Worm (Caenorhabditis elegans) whole organism, L1 larva: ENCODE results near the gene let-413.
A peak's percentile ranks its signal among the peaks of the same experiment; 100 is the strongest.

ENCODE experiments used
- Y116A8C.19 ChIP-seq: sonication (generic microtip); optimal IDR thresholded peaks from 2 replicates; lab custom pipeline; 2016; ENCODE audit warnings: missing compliant biosample characterization, missing genetic modification characterization, borderline replicate concordance
- aly-2 ChIP-seq: fragments of 150-350 bp; optimal IDR thresholded peaks from 2 replicates; lab custom pipeline; 2014; ENCODE audit warnings: missing biosample characterization, missing genetic modification characterization
- ama-1 ChIP-seq: fragments of 150-350 bp; optimal IDR thresholded peaks from 2 replicates; lab custom pipeline; 2014
- blmp-1 ChIP-seq: fragments of 150-350 bp; optimal IDR thresholded peaks from 2 replicates; lab custom pipeline; 2014; ENCODE audit warnings: missing biosample characterization, missing genetic modification characterization
- ceh-63 ChIP-seq: fragments of 200-800 bp; sonication (Bioruptor generic); optimal IDR thresholded peaks from 2 replicates; lab custom pipeline; 2018; ENCODE audit warnings: mild to moderate bottlenecking, missing genetic modification characterization, missing compliant biosample characterization
- ceh-82 ChIP-seq, 3 experiments: fragments of 150-350 bp in 1 of 3; sonication (generic microtip) in 2 of 3; optimal IDR thresholded peaks; 2 replicates each; lab custom pipeline; 2014 to 2017; ENCODE audit warnings: missing biosample characterization in 3 of 3, missing genetic modification characterization in 3 of 3
- ceh-88 ChIP-seq: fragments of 200-800 bp; sonication (Bioruptor generic); IDR thresholded peaks from 2 replicates; pipeline ENCODE4 v1.3.6; 2022; ENCODE audit warnings: missing genetic modification characterization, missing compliant biosample characterization
- efl-3 ChIP-seq: fragments of 200-800 bp; sonication (Bioruptor generic); optimal IDR thresholded peaks from 2 replicates; lab custom pipeline; 2018; ENCODE audit warnings: mild to moderate bottlenecking, missing genetic modification characterization, missing compliant biosample characterization
- elt-2 ChIP-seq: sonication (generic microtip); optimal IDR thresholded peaks from 2 replicates; lab custom pipeline; 2016; ENCODE audit warnings: missing genetic modification characterization, mild to moderate bottlenecking, inconsistent platforms, missing compliant biosample characterization, missing genetic modification reagents
- elt-3 ChIP-seq, 6 experiments: fragments of 150-350 bp in 1 of 6; sonication (generic microtip); optimal IDR thresholded peaks; 2 replicates each; lab custom pipeline; 2017 to 2018; ENCODE audit warnings: missing biosample characterization in 6 of 6, missing genetic modification characterization in 6 of 6, inconsistent platforms in 1 of 6
- fkh-10 ChIP-seq: sonication (generic microtip); optimal IDR thresholded peaks from 2 replicates; lab custom pipeline; 2017; ENCODE audit warnings: missing biosample characterization, missing genetic modification reagents, missing genetic modification characterization
- fkh-4 ChIP-seq: sonication (generic microtip); optimal IDR thresholded peaks from 2 replicates; lab custom pipeline; 2016; ENCODE audit warnings: missing compliant biosample characterization, missing genetic modification characterization, borderline replicate concordance
- fos-1 ChIP-seq: fragments of 150-350 bp; optimal IDR thresholded peaks from 2 replicates; lab custom pipeline; 2014; ENCODE audit warnings: missing biosample characterization, missing genetic modification characterization
- hpl-2 ChIP-seq: fragments of 150-350 bp; optimal IDR thresholded peaks from 2 replicates; lab custom pipeline; 2014; ENCODE audit warnings: missing biosample characterization, missing genetic modification reagents, missing genetic modification characterization
- irx-1 ChIP-seq: sonication (generic microtip); optimal IDR thresholded peaks from 2 replicates; lab custom pipeline; 2016; ENCODE audit warnings: missing genetic modification characterization, missing compliant biosample characterization
- jun-1 ChIP-seq: fragments of 150-350 bp; optimal IDR thresholded peaks from 2 replicates; lab custom pipeline; 2014; ENCODE audit warnings: missing biosample characterization, missing genetic modification reagents, missing genetic modification characterization
- lin-14 ChIP-seq: fragments of 200-800 bp; sonication (Bioruptor generic); optimal IDR thresholded peaks from 2 replicates; lab custom pipeline; 2018; ENCODE audit warnings: mild to moderate bottlenecking, missing genetic modification characterization, moderate library complexity, missing compliant biosample characterization
- lin-35 ChIP-seq, 2 experiments: fragments of 150-350 bp; optimal IDR thresholded peaks; 2 replicates each; lab custom pipeline; 2014; ENCODE audit warnings: missing biosample characterization in 2 of 2, missing genetic modification characterization in 2 of 2, missing genetic modification reagents in 2 of 2
- mef-2 ChIP-seq: fragments of 150-350 bp; optimal IDR thresholded peaks from 2 replicates; lab custom pipeline; 2014; ENCODE audit warnings: missing biosample characterization, missing genetic modification characterization
- mep-1 ChIP-seq: fragments of 150-350 bp; optimal IDR thresholded peaks from 2 replicates; lab custom pipeline; 2014; ENCODE audit warnings: missing biosample characterization, missing genetic modification characterization
- nhr-11 ChIP-seq: fragments of 150-350 bp; optimal IDR thresholded peaks from 2 replicates; lab custom pipeline; 2014; ENCODE audit warnings: missing biosample characterization, missing genetic modification characterization
- nhr-20 ChIP-seq: sonication (generic microtip); optimal IDR thresholded peaks from 2 replicates; lab custom pipeline; 2016; ENCODE audit warnings: mild to moderate bottlenecking, missing genetic modification characterization, missing compliant biosample characterization
- nhr-84 ChIP-seq: sonication (generic microtip); optimal IDR thresholded peaks from 2 replicates; lab custom pipeline; 2017; ENCODE audit warnings: missing biosample characterization, missing genetic modification characterization
- nhr-85 ChIP-seq: sonication (generic microtip); peaks from one replicate; lab custom pipeline; 2016; ENCODE audit warnings: missing genetic modification characterization, inconsistent platforms, missing compliant biosample characterization
- pag-3 ChIP-seq: sonication (generic microtip); optimal IDR thresholded peaks from 2 replicates; lab custom pipeline; 2017; ENCODE audit warnings: missing genetic modification characterization, mild to moderate bottlenecking, missing compliant biosample characterization, antibody characterized with exemption, borderline replicate concordance; ENCODE audit not compliant: insufficient read depth
- pqm-1 ChIP-seq: sonication (generic microtip); optimal IDR thresholded peaks from 3 replicates; lab custom pipeline; 2017; ENCODE audit warnings: missing biosample characterization, missing genetic modification characterization
- rnt-1 ChIP-seq: sonication (generic microtip); optimal IDR thresholded peaks from 2 replicates; lab custom pipeline; 2016; ENCODE audit warnings: mild to moderate bottlenecking, missing genetic modification characterization, moderate library complexity, missing compliant biosample characterization
- skn-1 ChIP-seq: fragments of 150-350 bp; optimal IDR thresholded peaks from 2 replicates; lab custom pipeline; 2014; ENCODE audit warnings: missing biosample characterization, missing genetic modification characterization
- sox-4 ChIP-seq: sonication (generic microtip); optimal IDR thresholded peaks from 2 replicates; lab custom pipeline; 2016; ENCODE audit warnings: missing genetic modification characterization, missing compliant biosample characterization
- swsn-7 ChIP-seq: sonication (generic microtip); optimal IDR thresholded peaks from 2 replicates; lab custom pipeline; 2016; ENCODE audit warnings: missing genetic modification characterization, missing compliant biosample characterization
- tlp-1 ChIP-seq: fragments of 150-350 bp; optimal IDR thresholded peaks from 2 replicates; lab custom pipeline; 2014; ENCODE audit warnings: missing biosample characterization, missing genetic modification characterization
- unc-86 ChIP-seq: sonication (generic microtip); optimal IDR thresholded peaks from 2 replicates; lab custom pipeline; 2016; ENCODE audit warnings: missing genetic modification characterization, missing compliant biosample characterization
- unc-98 ChIP-seq: fragments of 200-800 bp; sonication (Bioruptor generic); IDR thresholded peaks from 2 replicates; pipeline ENCODE4 v1.3.6; 2022; ENCODE audit warnings: missing genetic modification characterization, missing compliant biosample characterization
- vab-15 ChIP-seq: sonication (generic microtip); optimal IDR thresholded peaks from 2 replicates; lab custom pipeline; 2017; ENCODE audit warnings: missing genotype, mild to moderate bottlenecking, missing genetic modification characterization, missing compliant biosample characterization
- zag-1 ChIP-seq: fragments of 150-350 bp; optimal IDR thresholded peaks from 2 replicates; lab custom pipeline; 2014; ENCODE audit warnings: missing biosample characterization, missing genetic modification characterization

Gene let-413

ce11 chrV:8019783-8020182 lies 42.2 kb upstream of the let-413 start:
- TF ChIP-seq efl-3 (no peak), pqm-1 (tag; lab: Kevin White, UChicago) (peak; percentile 1), elt-2 (peak; percentile 17)
- TF ChIP-seq, all 84 proteins: peak for 2

ce11 chrV:8018919-8019318 lies 41.3 kb upstream of the let-413 start:
- no peak for TF ChIP-seq efl-3
- no peak for TF ChIP-seq pag-3 (tag; lab: Kevin White, UChicago)
- TF ChIP-seq ceh-88 (GFP tag; lab: Robert Waterston, UW), result no peak
- peak; percentile 18 for TF ChIP-seq elt-2

ce11 chrV:8017924-8018323 lies 40.3 kb upstream of the let-413 start:
- TF ChIP-seq nhr-85 (tag; lab: Kevin White, UChicago) (no peak), irx-1 (tag; lab: Kevin White, UChicago) (no peak), swsn-7 (tag; lab: Kevin White, UChicago) (no peak), unc-86 (tag; lab: Kevin White, UChicago) (no peak), hpl-2 (GFP tag; lab: Kevin White, UChicago) (no peak), blmp-1 (no peak), sox-4 (tag; lab: Kevin White, UChicago) (no peak), lin-35 (GFP tag; optimal IDR thresholded peaks at IDR 0.05; lab: Kevin White, UChicago) (peak in 1 of 2 experiments; percentile 23), elt-2 (peak; percentile 75), vab-15 (tag; lab: Kevin White, UChicago) (no peak), jun-1 (tag; lab: Kevin White, UChicago) (peak; percentile 14), mef-2 (no peak), ceh-63 (GFP tag; lab: Kevin White, UChicago) (no peak), pag-3 (tag; lab: Kevin White, UChicago) (no peak), nhr-20 (tag; lab: Kevin White, UChicago) (peak; percentile 43), tlp-1 (tag; lab: Kevin White, UChicago) (peak; percentile 58), pqm-1 (tag; lab: Kevin White, UChicago) (peak; percentile 67), rnt-1 (no peak), mep-1 (tag; lab: Kevin White, UChicago) (no peak), nhr-11 (tag; lab: Kevin White, UChicago) (no peak), ceh-82 (tag; optimal IDR thresholded peaks at IDR 0.05; lab: Kevin White, UChicago) (no peak), elt-3 (tag; optimal IDR thresholded peaks at IDR 0.05; lab: Kevin White, UChicago) (no peak), zag-1 (tag; lab: Kevin White, UChicago) (no peak), lin-14 (GFP tag; lab: Kevin White, UChicago) (no peak), Y116A8C.19 (tag; lab: Kevin White, UChicago) (no peak), aly-2 (tag; lab: Kevin White, UChicago) (no peak), fkh-4 (tag; lab: Kevin White, UChicago) (no peak), unc-98 (GFP tag; lab: Robert Waterston, UW) (no peak), ama-1 (lab: Kevin White, UChicago) (no peak)

- TF ChIP-seq nhr-20 (tag; lab: Kevin White, UChicago) (no peak), blmp-1 (no peak), fos-1 (tag; lab: Kevin White, UChicago) (no peak), skn-1 (no peak), nhr-84 (tag; lab: Kevin White, UChicago) (no peak), fkh-10 (no peak)
- TF ChIP-seq, all 84 proteins: peak for 0
Measured at ce11 chrV:8016928-8017327, 39.4 kb upstream of the let-413 start, which contains the start of gene sptl-2. Gene sptl-2 (plus strand): TSS chrV:8017207.
